Fruit fly (Drosophila melanogaster): ENCODE results near the gene bai.

dm6 chr3R:25060462-25060861 lies 21.3 kb downstream of the bai start:
- TF ChIP-seq Hr96 (GFP tag; optimal IDR thresholded peaks at IDR 0.05) (no peak), cnc (optimal IDR thresholded peaks at IDR 0.05) (no peak), CG7101 (tag; optimal IDR thresholded peaks at IDR 0.05) (no peak), CG5204 (GFP tag; optimal IDR thresholded peaks at IDR 0.05) (no peak), cic (GFP tag; optimal IDR thresholded peaks at IDR 0.05) (no peak), kay (GFP tag; ENCODE audit: borderline replicate concordance) (peak; percentile 7), Clk (GFP tag; optimal IDR thresholded peaks at IDR 0.05) (no peak), pad (GFP tag; optimal IDR thresholded peaks at IDR 0.05) (no peak), Mnt (GFP tag; optimal IDR thresholded peaks at IDR 0.05) (no peak), CG7045 (GFP tag; optimal IDR thresholded peaks at IDR 0.05) (no peak), CG12768 (GFP tag; optimal IDR thresholded peaks at IDR 0.05) (no peak), toe (GFP tag; optimal IDR thresholded peaks at IDR 0.05) (no peak), ovo (GFP tag; optimal IDR thresholded peaks at IDR 0.05) (no peak), CG11617 (GFP tag; optimal IDR thresholded peaks at IDR 0.05) (no peak)

Measured in whole organism, adult.